Worm (Caenorhabditis elegans) whole organism, early embryonic: ENCODE results near the gene F45D3.1.

ENCODE experiments used
- ama-1 ChIP-seq: fragments of 150-350 bp; optimal IDR thresholded peaks from 2 replicates; lab custom pipeline; 2014
- ceh-13 ChIP-seq: fragments of 200-800 bp; sonication (Bioruptor generic); optimal IDR thresholded peaks from 2 replicates; lab custom pipeline; 2018; ENCODE audit warnings: mild to moderate bottlenecking, missing genetic modification characterization, missing compliant biosample characterization
- ceh-36 ChIP-seq: sonication (generic microtip); optimal IDR thresholded peaks from 2 replicates; lab custom pipeline; 2016; ENCODE audit warnings: missing genetic modification characterization, inconsistent platforms, missing compliant biosample characterization
- hnd-1 ChIP-seq: sonication (generic microtip); optimal IDR thresholded peaks from 2 replicates; lab custom pipeline; 2016; ENCODE audit warnings: missing genetic modification characterization, missing compliant biosample characterization

ce11 chrV:12525526-12525925 lies 1.3 kb upstream of the F45D3.1 start, which contains the start of gene dyf-4:
- TF ChIP-seq ceh-13 (GFP tag; lab: Kevin White, UChicago) (no peak), hnd-1 (no peak), ceh-36 (no peak), ama-1 (lab: Kevin White, UChicago) (no peak)
